Fruit fly (Drosophila melanogaster) whole organism, embryonic: ENCODE measurements around the gene 7B2.

Source experiments
- Blimp-1 ChIP-seq: fragments of 200-800 bp; sonication (Bioruptor generic); optimal IDR thresholded peaks from 3 replicates; lab custom pipeline; 2018; ENCODE audit warnings: missing biosample characterization, missing genetic modification characterization, mild to moderate bottlenecking, moderate library complexity, missing genetic modification reagents
- CG10565 ChIP-seq: fragments of 200-800 bp; sonication (Bioruptor generic); optimal IDR thresholded peaks from 3 replicates; lab custom pipeline; 2016; ENCODE audit warnings: missing biosample characterization, mild to moderate bottlenecking, missing genetic modification characterization
- CG11504 ChIP-seq: fragments of 200-800 bp; sonication (Bioruptor generic); optimal IDR thresholded peaks from 3 replicates; lab custom pipeline; 2019; ENCODE audit warnings: missing biosample characterization, mild to moderate bottlenecking, missing genetic modification characterization, moderate library complexity
- CG14710 ChIP-seq: fragments of 200-800 bp; sonication (Bioruptor generic); optimal IDR thresholded peaks from 3 replicates; lab custom pipeline; 2019; ENCODE audit warnings: missing biosample characterization, mild to moderate bottlenecking, missing genetic modification characterization, moderate library complexity
- CG14860 ChIP-seq: fragments of 200-800 bp; sonication (Bioruptor generic); IDR thresholded peaks from 3 replicates; pipeline ENCODE4 v1.3.6; 2022; ENCODE audit warnings: missing biosample characterization, missing genetic modification characterization; ENCODE audit not compliant: partially characterized antibody
- CG15011 ChIP-seq: fragments of 200-800 bp; sonication (Bioruptor generic); optimal IDR thresholded peaks from 3 replicates; lab custom pipeline; 2018; ENCODE audit warnings: missing biosample characterization, mild to moderate bottlenecking, missing genetic modification characterization
- CG16813 ChIP-seq: fragments of 200-800 bp; sonication (Bioruptor generic); IDR thresholded peaks from 3 replicates; pipeline ENCODE4 v1.3.6; 2022; ENCODE audit warnings: missing biosample characterization, missing genetic modification characterization; ENCODE audit not compliant: partially characterized antibody
- CG17829 ChIP-seq: fragments of 200-800 bp; optimal IDR thresholded peaks from 2 replicates; lab custom pipeline; 2019; ENCODE audit warnings: missing biosample characterization, mild to moderate bottlenecking, missing genetic modification characterization, moderate library complexity
- CG1832 ChIP-seq: fragments of 200-800 bp; sonication (Bioruptor generic); optimal IDR thresholded peaks from 2 replicates; lab custom pipeline; 2017; ENCODE audit warnings: missing biosample characterization, mild to moderate bottlenecking, missing genetic modification characterization, inconsistent platforms
- CG34224 ChIP-seq: fragments of 200-800 bp; sonication (Bioruptor generic); IDR thresholded peaks from 3 replicates; pipeline ENCODE4 v1.3.6; 2022; ENCODE audit warnings: missing biosample characterization, missing genetic modification characterization; ENCODE audit not compliant: partially characterized antibody
- CG3995 ChIP-seq: fragments of 200-800 bp; sonication (Bioruptor generic); optimal IDR thresholded peaks from 3 replicates; lab custom pipeline; 2016; ENCODE audit warnings: missing biosample characterization, missing genetic modification characterization
- CG7745 ChIP-seq: fragments of 200-800 bp; sonication (Bioruptor generic); optimal IDR thresholded peaks from 2 replicates; lab custom pipeline; 2018; ENCODE audit warnings: missing biosample characterization, mild to moderate bottlenecking, missing genetic modification characterization, moderate library complexity
- CG9817 ChIP-seq: fragments of 200-800 bp; sonication (Bioruptor generic); optimal IDR thresholded peaks from 2 replicates; lab custom pipeline; 2018; ENCODE audit warnings: missing biosample characterization, mild to moderate bottlenecking, missing genetic modification characterization, moderate library complexity
- Hey ChIP-seq: fragments of 200-800 bp; sonication (Bioruptor generic); optimal IDR thresholded peaks from 3 replicates; lab custom pipeline; 2018; ENCODE audit warnings: missing biosample characterization, mild to moderate bottlenecking, missing genetic modification characterization
- Jarid2 ChIP-seq: fragments of 200-800 bp; sonication (Bioruptor generic); optimal IDR thresholded peaks from 3 replicates; lab custom pipeline; 2017; ENCODE audit warnings: mild to moderate bottlenecking, missing biosample characterization, missing genetic modification reagents, missing genetic modification characterization
- Lhr ChIP-seq: fragments of 200-800 bp; sonication (Bioruptor generic); optimal IDR thresholded peaks from 3 replicates; lab custom pipeline; 2017; ENCODE audit warnings: mild to moderate bottlenecking, missing biosample characterization, missing genetic modification reagents, missing genetic modification characterization
- Max ChIP-seq: fragments of 200-800 bp; sonication (Bioruptor generic); optimal IDR thresholded peaks from 2 replicates; lab custom pipeline; 2016; ENCODE audit warnings: missing biosample characterization, mild to moderate bottlenecking, missing genetic modification characterization
- Myb ChIP-seq: fragments of 200-800 bp; sonication (Bioruptor generic); optimal IDR thresholded peaks from 2 replicates; lab custom pipeline; 2016; ENCODE audit warnings: missing biosample characterization, missing genetic modification characterization
- Opbp ChIP-seq: fragments of 200-800 bp; sonication (Bioruptor generic); IDR thresholded peaks from 3 replicates; pipeline ENCODE4 v1.3.6; 2022; ENCODE audit warnings: missing biosample characterization, missing genetic modification characterization; ENCODE audit not compliant: partially characterized antibody
- Scr ChIP-seq: fragments of 200-800 bp; sonication (Bioruptor generic); IDR thresholded peaks from 2 replicates; pipeline ENCODE4 v1.3.6; 2022; ENCODE audit warnings: missing biosample characterization, missing genetic modification characterization; ENCODE audit not compliant: partially characterized antibody
- Sin3A ChIP-seq: fragments of >200 bp; optimal IDR thresholded peaks from 2 replicates; lab custom pipeline; 2018
- Sry-δ ChIP-seq: fragments of 200-800 bp; sonication (Bioruptor generic); optimal IDR thresholded peaks from 2 replicates; lab custom pipeline; 2016; ENCODE audit warnings: missing biosample characterization, missing genetic modification characterization
- Stat92E ChIP-seq, 3 experiments: fragments of >200 bp in 2 of 3; fragments of 200-800 bp in 1 of 3; sonication (Bioruptor generic) in 1 of 3; optimal IDR thresholded peaks; 2 replicates each; lab custom pipeline; 2017 to 2019; ENCODE audit warnings: missing biosample characterization in 3 of 3, missing genetic modification characterization in 3 of 3, mild to moderate bottlenecking in 1 of 3, moderate library complexity in 1 of 3
- ato ChIP-seq: fragments of 200-800 bp; sonication (Bioruptor generic); IDR thresholded peaks from 2 replicates; pipeline ENCODE4 v1.3.6; 2022; ENCODE audit warnings: missing biosample characterization, missing genetic modification characterization; ENCODE audit not compliant: partially characterized antibody
- crp ChIP-seq, 2 experiments: fragments of 200-800 bp; sonication (Bioruptor generic); optimal IDR thresholded peaks; 2 replicates in 1 of 2; 3 replicates in 1 of 2; lab custom pipeline; 2017; ENCODE audit warnings: missing biosample characterization in 2 of 2, missing genetic modification characterization in 2 of 2, mild to moderate bottlenecking in 1 of 2, moderate library complexity in 1 of 2
- cwo ChIP-seq: fragments of 200-800 bp; sonication (Bioruptor generic); optimal IDR thresholded peaks from 3 replicates; lab custom pipeline; 2017; ENCODE audit warnings: missing biosample characterization, missing genetic modification characterization, mild to moderate bottlenecking, moderate library complexity, missing genetic modification reagents
- fd102C ChIP-seq: fragments of 200-800 bp; sonication (Bioruptor generic); optimal IDR thresholded peaks from 2 replicates; lab custom pipeline; 2018; ENCODE audit warnings: missing biosample characterization, mild to moderate bottlenecking, missing genetic modification characterization, moderate library complexity
- ftz-f1 ChIP-seq: fragments of 200-800 bp; sonication (Bioruptor generic); optimal IDR thresholded peaks from 2 replicates; lab custom pipeline; 2016; ENCODE audit warnings: missing biosample characterization, missing genetic modification characterization
- gfzf ChIP-seq: fragments of 200-800 bp; sonication (Bioruptor generic); optimal IDR thresholded peaks from 2 replicates; lab custom pipeline; 2016; ENCODE audit warnings: missing biosample characterization, mild to moderate bottlenecking, missing genetic modification characterization, moderate library complexity
- gro ChIP-seq: fragments of 200-800 bp; sonication (Bioruptor generic); optimal IDR thresholded peaks from 2 replicates; lab custom pipeline; 2016; ENCODE audit warnings: missing biosample characterization, missing genetic modification characterization
- hbn ChIP-seq: fragments of 200-800 bp; sonication (Bioruptor generic); IDR thresholded peaks from 2 replicates; pipeline ENCODE4 v1.3.6; 2022; ENCODE audit warnings: missing biosample characterization, missing genetic modification characterization; ENCODE audit not compliant: partially characterized antibody
- kay ChIP-seq: fragments of 200-800 bp; sonication (Bioruptor generic); optimal IDR thresholded peaks from 2 replicates; lab custom pipeline; 2016; ENCODE audit warnings: missing biosample characterization, missing genetic modification characterization
- kni ChIP-seq: fragments of 200-800 bp; sonication (Bioruptor generic); optimal IDR thresholded peaks from 3 replicates; lab custom pipeline; 2017; ENCODE audit warnings: mild to moderate bottlenecking, missing biosample characterization, missing genetic modification reagents, missing genetic modification characterization
- mirr ChIP-seq: fragments of 200-800 bp; sonication (Bioruptor generic); optimal IDR thresholded peaks from 3 replicates; lab custom pipeline; 2018; ENCODE audit warnings: missing biosample characterization, mild to moderate bottlenecking, missing genetic modification characterization
- nerfin-2 ChIP-seq: fragments of 200-800 bp; sonication (Bioruptor generic); IDR thresholded peaks from 2 replicates; pipeline ENCODE4 v1.3.6; 2022; ENCODE audit warnings: missing biosample characterization, missing genetic modification characterization; ENCODE audit not compliant: partially characterized antibody
- pum ChIP-seq: fragments of 200-800 bp; sonication (Bioruptor generic); optimal IDR thresholded peaks from 2 replicates; lab custom pipeline; 2016; ENCODE audit warnings: missing biosample characterization, missing genetic modification characterization
- row ChIP-seq: fragments of 200-800 bp; sonication (Bioruptor generic); IDR thresholded peaks from 3 replicates; pipeline ENCODE4 v1.3.6; 2022; ENCODE audit warnings: missing biosample characterization, missing genetic modification characterization
- sd ChIP-seq: fragments of 200-800 bp; sonication (Bioruptor generic); optimal IDR thresholded peaks from 3 replicates; lab custom pipeline; 2018; ENCODE audit warnings: missing biosample characterization, mild to moderate bottlenecking, missing genetic modification characterization, moderate library complexity
- sens ChIP-seq: fragments of 200-800 bp; sonication (Bioruptor generic); peaks from one replicate; lab custom pipeline; 2016; ENCODE audit warnings: missing biosample characterization, missing genetic modification characterization
- stwl ChIP-seq: fragments of 200-800 bp; sonication (Bioruptor generic); optimal IDR thresholded peaks from 3 replicates; lab custom pipeline; 2018; ENCODE audit warnings: missing biosample characterization, mild to moderate bottlenecking, missing genetic modification characterization, moderate library complexity
- tna ChIP-seq: fragments of 200-800 bp; sonication (Bioruptor generic); IDR thresholded peaks from 2 replicates; pipeline ENCODE4 v1.3.6; 2022; ENCODE audit warnings: missing biosample characterization, missing genetic modification characterization; ENCODE audit not compliant: partially characterized antibody
- trem ChIP-seq: fragments of 200-800 bp; optimal IDR thresholded peaks from 3 replicates; lab custom pipeline; 2019; ENCODE audit warnings: missing biosample characterization, mild to moderate bottlenecking, missing genetic modification characterization, moderate library complexity
- trh ChIP-seq: fragments of 200-800 bp; sonication (Bioruptor generic); optimal IDR thresholded peaks from 2 replicates; lab custom pipeline; 2016; ENCODE audit warnings: missing biosample characterization, missing genetic modification characterization
- vnd ChIP-seq: fragments of 200-800 bp; sonication (Bioruptor generic); IDR thresholded peaks from 3 replicates; pipeline ENCODE4 v1.3.6; 2022; ENCODE audit warnings: missing biosample characterization, missing genetic modification characterization; ENCODE audit not compliant: partially characterized antibody
- zen2 ChIP-seq: fragments of 200-800 bp; sonication (Bioruptor generic); IDR thresholded peaks from 3 replicates; pipeline ENCODE4 v1.3.6; 2022; ENCODE audit warnings: missing biosample characterization, missing genetic modification characterization; ENCODE audit not compliant: partially characterized antibody

7B2 gene

DNA sequence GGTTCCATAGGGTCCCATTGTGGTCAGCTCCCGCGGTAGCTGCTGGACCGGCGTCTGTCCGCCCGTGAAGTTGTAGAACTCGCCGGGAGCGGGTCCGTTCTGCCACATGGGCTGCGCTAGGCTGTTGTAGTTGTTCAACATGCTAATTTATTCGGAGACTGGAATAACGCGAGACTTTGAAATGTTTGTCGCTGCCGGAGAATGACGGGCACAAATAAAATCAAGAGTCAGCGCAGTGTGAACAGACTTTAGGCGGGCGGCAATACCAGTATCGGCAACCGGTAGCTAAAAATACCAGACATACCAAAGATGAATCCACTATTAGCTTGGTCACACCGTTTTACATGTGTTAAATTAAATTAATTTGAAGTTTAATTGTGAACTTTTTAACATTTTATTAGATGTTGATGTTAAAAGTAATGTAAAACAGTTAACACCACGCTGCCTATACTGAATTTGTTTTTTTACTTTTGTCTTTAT lies 18.6 kb upstream of the 7B2 start, which contains the start of gene Prosbeta7 (continued):
- TF ChIP-seq ato (GFP tag; lab: Robert Waterston, UW), result peak; percentile 81
- no peak for TF ChIP-seq Hey (tag; lab: Kevin White, UChicago)
- no peak for TF ChIP-seq kni (GFP tag; lab: Kevin White, UChicago)
- peak; percentile 28 for TF ChIP-seq CG11504 (tag; lab: Kevin White, UChicago)
- TF ChIP-seq CG14860, result peak; percentile 56
- no peak for TF ChIP-seq Blimp-1 (GFP tag; lab: Kevin White, UChicago)
- TF ChIP-seq CG9817 (tag; lab: Kevin White, UChicago), result no peak
- TF ChIP-seq cwo (GFP tag; lab: Kevin White, UChicago), result no peak
- peak; percentile 79; the same call in 2 of the 3 replicates for TF ChIP-seq Opbp (GFP tag; lab: Robert Waterston, UW)
- TF ChIP-seq Scr, result peak; percentile 69
- no peak for TF ChIP-seq fd102C (GFP tag; lab: Kevin White, UChicago)
- peak; percentile 92 for TF ChIP-seq gfzf
- TF ChIP-seq CG15011, result no peak
- no peak for TF ChIP-seq Max (GFP tag; lab: Kevin White, UChicago)
- TF ChIP-seq tna (GFP tag; lab: Robert Waterston, UW), result 0 out of 2 replicates have a peak, but pooled peaks have one; percentile 18
- peak in 1 of 3 experiments; percentile 14 for TF ChIP-seq Stat92E (GFP tag; optimal IDR thresholded peaks at IDR 0.05; lab: Kevin White, UChicago)
- peak; percentile 5 for TF ChIP-seq Sry-δ (GFP tag; lab: Kevin White, UChicago)
- TF ChIP-seq row (GFP tag; lab: Robert Waterston, UW), result peak; percentile 42; the same call in 2 of the 3 replicates
- TF ChIP-seq pum (GFP tag; lab: Kevin White, UChicago), result no peak
- no peak for TF ChIP-seq sens (GFP tag; lab: Kevin White, UChicago)
- TF ChIP-seq CG7745, result peak; percentile 12
- 0 out of 2 replicates have a peak, but pooled peaks have one; percentile 30 for TF ChIP-seq nerfin-2
- TF ChIP-seq CG16813 (GFP tag; lab: Robert Waterston, UW), result peak; percentile 65
- peak; percentile 15 for TF ChIP-seq CG17829 (tag; lab: Kevin White, UChicago)
- peak; percentile 62 for TF ChIP-seq trem (tag; lab: Kevin White, UChicago)
- TF ChIP-seq hbn (GFP tag; lab: Robert Waterston, UW), result peak; percentile 76
- TF ChIP-seq CG14710 (tag; lab: Kevin White, UChicago), result peak; percentile 37
- peak; percentile 35 for TF ChIP-seq sd (tag; lab: Kevin White, UChicago)
- TF ChIP-seq crp (GFP tag; optimal IDR thresholded peaks at IDR 0.05; lab: Kevin White, UChicago), result peak in 1 of 2 experiments; percentile 44
- TF ChIP-seq stwl, result peak; percentile 100
- peak; percentile 8; the same call in 1 of the 3 replicates for TF ChIP-seq vnd (GFP tag; lab: Robert Waterston, UW)
- no peak for TF ChIP-seq CG10565 (GFP tag; lab: Kevin White, UChicago)
- no peak for TF ChIP-seq CG3995 (GFP tag; lab: Kevin White, UChicago)
- peak; percentile 10 for TF ChIP-seq ftz-f1 (GFP tag; lab: Kevin White, UChicago)
- TF ChIP-seq trh (GFP tag; lab: Kevin White, UChicago), result no peak
- peak; percentile 6 for TF ChIP-seq gro
- TF ChIP-seq Myb, result peak; percentile 34
- TF ChIP-seq Jarid2 (GFP tag; lab: Kevin White, UChicago), result peak; percentile 41
- TF ChIP-seq CG1832 (GFP tag; lab: Kevin White, UChicago), result no peak
- TF ChIP-seq CG34224, result peak; percentile 83
- TF ChIP-seq zen2 (GFP tag; lab: Robert Waterston, UW), result peak; percentile 86
- peak; percentile 77 for TF ChIP-seq Lhr (GFP tag; lab: Kevin White, UChicago)
- TF ChIP-seq mirr (GFP tag; lab: Kevin White, UChicago), result no peak
- TF ChIP-seq kay, result no peak
- peak; percentile 16 for TF ChIP-seq Sin3A (lab: Kevin White, UChicago)
